Worm (Caenorhabditis elegans): ENCODE measurements around the gene ZK131.11.

DNA sequence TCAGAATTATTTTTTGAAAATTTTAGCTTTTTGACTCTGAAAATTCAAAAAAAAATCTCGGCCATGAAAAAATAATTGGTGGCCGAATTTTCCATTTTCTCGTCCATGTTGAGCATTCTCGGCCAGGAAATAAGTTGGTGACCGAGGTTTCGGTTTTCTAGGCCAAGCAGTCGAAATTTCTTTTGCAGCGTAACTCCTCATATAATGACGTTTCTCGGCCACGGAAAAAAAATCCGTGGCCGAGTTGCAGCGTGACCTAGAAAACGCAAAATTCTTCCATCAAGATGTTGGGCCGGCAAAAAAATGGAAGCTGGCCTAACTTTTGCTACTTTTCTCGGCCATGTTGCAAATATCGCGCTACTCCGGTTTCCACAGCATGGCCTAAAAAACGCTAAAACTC is 41.9 kb upstream of the ZK131.11 start:
- TF ChIP-seq Y75B8A.6 (GFP tag; IDR thresholded peaks at IDR 0.05) (no peak), unc-130 (GFP tag; optimal IDR thresholded peaks at IDR 0.05) (no peak), ceh-28 (tag; optimal IDR thresholded peaks at IDR 0.05) (no peak), ama-1 (optimal IDR thresholded peaks at IDR 0.05) (no peak), lsy-2 (tag; optimal IDR thresholded peaks at IDR 0.05) (no peak), nhr-25 (tag; optimal IDR thresholded peaks at IDR 0.05; ENCODE audit: borderline replicate concordance, insufficient read depth) (no peak), zag-1 (tag; optimal IDR thresholded peaks at IDR 0.05) (no peak), nhr-11 (tag; optimal IDR thresholded peaks at IDR 0.05) (no peak), daf-12 (tag; optimal IDR thresholded peaks at IDR 0.05) (no peak), F37D6.2 (tag; optimal IDR thresholded peaks at IDR 0.05) (no peak), nhr-28 (tag; optimal IDR thresholded peaks at IDR 0.05) (no peak)

All from whole organism, L4 larva.